Fruit fly (Drosophila melanogaster): ENCODE measurements around the gene Arpc4.

dm6 chr2L:6090365-6090764 is 34.6 kb upstream of the Arpc4 start:
- TF ChIP-seq rn (GFP tag; IDR thresholded peaks at IDR 0.05) (no peak), EcR (GFP tag; optimal IDR thresholded peaks at IDR 0.05) (no peak), CG9948 (tag; optimal IDR thresholded peaks at IDR 0.05) (no peak), Snoo (tag; optimal IDR thresholded peaks at IDR 0.05) (no peak), gl (tag; optimal IDR thresholded peaks at IDR 0.05) (no peak), Ets98B (GFP tag; IDR thresholded peaks at IDR 0.05) (no peak), CG13204 (GFP tag; optimal IDR thresholded peaks at IDR 0.05) (no peak), fd96Ca (GFP tag; IDR thresholded peaks at IDR 0.05) (no peak), Pif1A (GFP tag; optimal IDR thresholded peaks at IDR 0.05) (no peak), D1 (tag; optimal IDR thresholded peaks at IDR 0.05) (no peak), Pif1B (GFP tag; optimal IDR thresholded peaks at IDR 0.05) (no peak)
